Worm (Caenorhabditis elegans) whole organism, mixed stage, embryonic: Measurements from ENCODE around the gene gcy-34.

ENCODE experiments used
- bed-3 ChIP-seq: fragments of 200-800 bp; sonication (Bioruptor generic); optimal IDR thresholded peaks from 3 replicates; lab custom pipeline; 2018; ENCODE audit warnings: mild to moderate bottlenecking, missing genetic modification characterization, moderate library complexity, missing compliant biosample characterization
- elt-1 ChIP-seq: sonication (generic microtip); optimal IDR thresholded peaks from 2 replicates; lab custom pipeline; 2017; ENCODE audit warnings: missing genetic modification characterization, mild to moderate bottlenecking, missing compliant biosample characterization, antibody characterized with exemption, moderate library complexity, borderline replicate concordance; ENCODE audit not compliant: insufficient read depth
- elt-3 ChIP-seq: fragments of 150-350 bp; optimal IDR thresholded peaks from 2 replicates; lab custom pipeline; 2014; ENCODE audit warnings: missing biosample characterization, missing genetic modification characterization
- ham-2 ChIP-seq: fragments of 200-800 bp; sonication (Bioruptor generic); optimal IDR thresholded peaks from 2 replicates; lab custom pipeline; 2018; ENCODE audit warnings: mild to moderate bottlenecking, missing genetic modification characterization, missing compliant biosample characterization
- lin-13 ChIP-seq: fragments of 150-350 bp; optimal IDR thresholded peaks from 2 replicates; lab custom pipeline; 2014; ENCODE audit warnings: missing biosample characterization, missing genetic modification characterization
- lsy-2 ChIP-seq: fragments of 150-350 bp; optimal IDR thresholded peaks from 2 replicates; lab custom pipeline; 2014; ENCODE audit warnings: missing biosample characterization, missing genetic modification characterization
- mab-5 ChIP-seq: fragments of 150-350 bp; optimal IDR thresholded peaks from 2 replicates; lab custom pipeline; 2014; ENCODE audit warnings: missing biosample characterization, missing genetic modification characterization
- pha-4 ChIP-seq: fragments of 150-350 bp; optimal IDR thresholded peaks from 2 replicates; lab custom pipeline; 2018; ENCODE audit warnings: missing biosample characterization, missing genetic modification reagents, missing genetic modification characterization
- snpc-4 ChIP-seq: fragments of 150-350 bp; optimal IDR thresholded peaks from 2 replicates; lab custom pipeline; 2014; ENCODE audit warnings: missing biosample characterization, missing genetic modification characterization
- unc-62 ChIP-seq: fragments of 150-350 bp; optimal IDR thresholded peaks from 2 replicates; lab custom pipeline; 2014; ENCODE audit warnings: missing biosample characterization, missing genetic modification reagents, missing genetic modification characterization
- zip-8 ChIP-seq: fragments of 150-350 bp; optimal IDR thresholded peaks from 2 replicates; lab custom pipeline; 2014; ENCODE audit warnings: missing biosample characterization, missing genetic modification characterization
- ztf-11 ChIP-seq: fragments of 150-350 bp; optimal IDR thresholded peaks from 2 replicates; lab custom pipeline; 2014; ENCODE audit warnings: missing biosample characterization, missing genetic modification characterization

DNA sequence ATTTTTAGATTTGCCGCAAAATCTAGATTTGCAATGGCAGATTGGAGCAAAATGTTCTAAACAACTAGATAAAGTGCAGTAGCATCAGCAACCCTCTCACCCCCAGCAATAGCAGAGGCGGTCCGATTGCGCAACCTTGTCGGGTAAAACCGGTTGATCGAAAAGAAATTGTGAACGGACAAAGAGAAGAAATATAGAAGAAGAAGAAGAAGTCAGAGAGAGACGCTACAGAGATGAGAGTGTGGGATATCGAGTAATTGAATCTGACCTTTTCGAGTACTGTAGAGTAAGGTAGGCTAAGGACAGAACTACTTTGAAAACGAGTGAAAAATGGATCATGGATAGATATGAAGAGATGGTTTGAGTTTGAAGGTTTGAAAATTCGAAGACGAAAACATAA is 9.8 kb downstream of the gcy-34 start:
- no peak for TF ChIP-seq unc-62
- no peak for TF ChIP-seq pha-4
- TF ChIP-seq snpc-4 = no peak
- TF ChIP-seq lin-13 (tag; lab: Kevin White, UChicago) = no peak
- TF ChIP-seq bed-3 (GFP tag; lab: Kevin White, UChicago) = no peak
- no peak for TF ChIP-seq ztf-11 (tag; lab: Kevin White, UChicago)
- no peak for TF ChIP-seq elt-3 (tag; lab: Kevin White, UChicago)
- no peak for TF ChIP-seq ham-2 (GFP tag; lab: Kevin White, UChicago)
- TF ChIP-seq mab-5 (tag; lab: Kevin White, UChicago) = no peak
- TF ChIP-seq zip-8 (tag; lab: Kevin White, UChicago) = peak; percentile 62
- no peak for TF ChIP-seq lsy-2 (tag; lab: Kevin White, UChicago)
- TF ChIP-seq elt-1 (tag; lab: Kevin White, UChicago) = no peak
